Worm (Caenorhabditis elegans) whole organism, L3 larva: ENCODE data around the gene C47A10.16.

ENCODE experiments used
- ZK546.5 ChIP-seq: sonication (generic microtip); optimal IDR thresholded peaks from 2 replicates; lab custom pipeline; 2017; ENCODE audit warnings: missing biosample characterization, missing genetic modification characterization
- egl-27 ChIP-seq: sonication (generic microtip); optimal IDR thresholded peaks from 4 replicates; lab custom pipeline; 2017; ENCODE audit warnings: missing biosample characterization, missing genetic modification reagents, missing genetic modification characterization
- mml-1 ChIP-seq: fragments of 150-350 bp; sonication (generic microtip); optimal IDR thresholded peaks from 3 replicates; lab custom pipeline; 2014; ENCODE audit warnings: missing biosample characterization, missing genetic modification characterization
- nhr-25 ChIP-seq: sonication (generic microtip); optimal IDR thresholded peaks from 2 replicates; lab custom pipeline; 2017; ENCODE audit warnings: missing biosample characterization, missing genetic modification characterization
- pha-4 ChIP-seq: fragments of 150-350 bp; optimal IDR thresholded peaks from 2 replicates; lab custom pipeline; 2014; ENCODE audit warnings: missing biosample characterization, missing genetic modification reagents, missing genetic modification characterization
- skn-1 ChIP-seq: fragments of 150-350 bp; optimal IDR thresholded peaks from 2 replicates; lab custom pipeline; 2014; ENCODE audit warnings: missing biosample characterization, missing genetic modification characterization
- unc-39 ChIP-seq: sonication (generic microtip); optimal IDR thresholded peaks from 4 replicates; lab custom pipeline; 2017; ENCODE audit warnings: missing biosample characterization, missing genetic modification characterization
- unc-62 ChIP-seq: fragments of 150-350 bp; sonication (generic microtip); optimal IDR thresholded peaks from 4 replicates; lab custom pipeline; 2014; ENCODE audit warnings: missing biosample characterization, missing genetic modification reagents, missing genetic modification characterization
- ztf-11 ChIP-seq: fragments of 150-350 bp; optimal IDR thresholded peaks from 2 replicates; lab custom pipeline; 2014; ENCODE audit warnings: missing biosample characterization, missing genetic modification characterization

C47A10.16 gene

DNA sequence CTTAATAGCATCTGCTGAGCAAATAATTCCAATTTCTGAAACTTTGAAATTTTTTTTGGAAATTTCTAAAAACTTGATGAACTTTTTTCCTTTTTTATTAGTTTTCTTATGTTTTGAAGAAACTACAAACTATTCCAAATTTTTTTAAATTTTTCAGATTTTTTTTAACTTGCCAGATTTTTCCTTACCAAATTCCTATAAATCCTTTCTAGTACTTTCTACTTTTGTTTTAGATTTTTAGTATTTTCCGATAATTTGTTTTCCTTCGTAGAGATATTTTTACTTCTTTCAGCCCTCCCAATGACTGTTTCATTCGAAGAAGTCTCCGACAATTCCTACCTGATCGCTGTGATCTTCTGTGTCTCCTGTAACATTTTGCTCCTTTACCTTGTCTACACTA is 46.3 kb downstream of the C47A10.16 start, which contains the start of gene str-77:
Gene str-77, plus strand, starts transcription at position 301 of the 400 bp plus-strand sequence.
- no peak for TF ChIP-seq egl-27 (tag; lab: Kevin White, UChicago)
- TF ChIP-seq skn-1 (tag; lab: Kevin White, UChicago): no peak
- TF ChIP-seq mml-1 (tag; lab: Kevin White, UChicago): no peak
- TF ChIP-seq unc-39 (tag; lab: Kevin White, UChicago): no peak
- no peak for TF ChIP-seq unc-62 (GFP tag; lab: Kevin White, UChicago)
- no peak for TF ChIP-seq nhr-25
- TF ChIP-seq pha-4 (tag; lab: Kevin White, UChicago): no peak
- no peak for TF ChIP-seq ZK546.5 (tag; lab: Kevin White, UChicago)
- no peak for TF ChIP-seq ztf-11 (tag; lab: Kevin White, UChicago)
- TF ChIP-seq, all 47 proteins: peak for 0
